Worm (Caenorhabditis elegans): ENCODE results near the gene clec-54.

Gene clec-54

DNA sequence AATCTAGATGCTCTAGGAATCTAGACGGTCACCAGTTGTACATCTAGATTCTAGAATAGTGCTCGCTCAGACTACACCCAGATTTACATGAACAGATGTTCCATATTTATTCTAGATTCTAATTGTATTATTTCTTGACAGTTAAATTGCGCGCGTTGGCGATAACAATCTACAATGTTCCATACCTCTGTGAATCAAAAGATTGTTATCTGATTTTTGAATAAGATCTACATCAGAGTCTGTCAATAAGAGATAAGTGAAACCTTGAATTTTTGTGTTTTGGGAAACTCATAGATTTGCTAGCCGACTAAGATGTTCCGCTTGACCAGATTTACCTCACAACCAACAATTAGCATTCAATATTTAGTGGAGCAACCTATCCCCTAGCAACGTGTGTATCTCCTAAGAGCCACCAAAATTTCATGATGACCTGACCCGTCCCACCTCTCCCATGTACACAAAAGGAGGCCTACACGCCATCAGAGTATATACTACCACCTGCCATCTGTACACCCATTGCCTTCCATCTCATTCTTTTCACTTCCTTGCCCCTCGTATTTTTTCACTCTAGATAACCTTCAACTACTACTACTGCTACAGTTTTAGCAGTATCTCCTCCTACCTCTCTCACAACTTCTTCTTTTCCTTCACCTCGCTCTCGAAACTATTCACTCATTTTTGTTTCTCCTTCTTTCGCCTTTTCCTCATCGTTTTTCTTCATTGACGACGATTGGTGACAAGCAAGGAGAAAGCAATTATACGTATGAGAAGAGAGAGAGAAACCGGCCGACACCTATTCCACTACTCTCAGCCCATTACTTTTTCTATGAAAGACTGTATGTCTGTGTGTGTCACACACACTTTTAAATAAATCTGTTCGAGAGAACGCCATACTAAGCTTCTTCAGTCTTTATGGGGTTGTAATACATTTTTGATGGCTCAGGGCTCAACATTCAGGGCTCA, 30.3 kb downstream of the clec-54 start:
- TF ChIP-seq nhr-77 (tag; optimal IDR thresholded peaks at IDR 0.05) (no peak), ceh-82 (tag; optimal IDR thresholded peaks at IDR 0.05) (no peak), unc-62 (GFP tag; optimal IDR thresholded peaks at IDR 0.05 in 1 of 2) (peak in 1 of 2 experiments; percentile 40), unc-62 (tag; optimal IDR thresholded peaks at IDR 0.05) (no peak), mep-1 (tag; optimal IDR thresholded peaks at IDR 0.05) (no peak), F44E2.7 (GFP tag; IDR thresholded peaks at IDR 0.05) (no peak), ceh-32 (tag; optimal IDR thresholded peaks at IDR 0.05; ENCODE audit: poor library complexity) (no peak), set-16 (GFP tag; IDR thresholded peaks at IDR 0.05) (no peak), F10B5.3 (tag; optimal IDR thresholded peaks at IDR 0.05) (no peak), nhr-28 (tag; optimal IDR thresholded peaks at IDR 0.05) (peak; percentile 13), mdt-29 (GFP tag; IDR thresholded peaks at IDR 0.05) (no peak), ctbp-1 (GFP tag; IDR thresholded peaks at IDR 0.05) (no peak), dmd-6 (GFP tag; IDR thresholded peaks at IDR 0.05) (no peak), nhr-76 (tag; optimal IDR thresholded peaks at IDR 0.05) (no peak), tra-1 (GFP tag; IDR thresholded peaks at IDR 0.05) (no peak), aha-1 (tag) (peak; percentile 75)

DNA sequence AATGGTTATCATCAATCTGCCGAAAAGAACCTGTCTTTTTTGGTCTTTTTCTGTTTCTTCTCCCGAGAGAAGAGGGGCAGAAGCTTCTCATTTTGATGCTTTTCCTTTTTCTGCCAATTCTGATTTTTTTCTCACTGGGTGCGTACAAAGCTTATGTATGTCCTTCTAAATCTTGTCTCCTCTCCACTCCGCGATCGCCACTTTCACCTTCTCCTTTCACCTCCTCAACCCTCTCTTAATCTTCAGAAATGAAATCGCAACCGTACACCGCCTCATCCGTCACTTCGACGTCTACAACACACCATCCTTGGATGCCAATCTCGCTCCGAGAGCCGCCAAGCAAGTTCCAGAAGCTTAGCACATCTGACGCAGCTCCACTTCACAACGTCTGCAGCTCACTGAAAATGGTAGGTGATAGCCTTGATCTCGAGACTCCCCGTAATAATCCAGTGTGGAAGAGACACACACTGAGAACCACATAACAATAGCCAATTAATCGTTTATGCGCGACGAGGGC, 31.4 kb downstream of the clec-54 start, which contains the start of gene R02D5.1:
Gene R02D5.1 (plus strand): TSS at position 245 of the 517 bp plus-strand sequence.
- no peak for TF ChIP-seq dpl-1 (GFP tag; optimal IDR thresholded peaks at IDR 0.05)
- TF ChIP-seq hlh-11 (tag; optimal IDR thresholded peaks at IDR 0.05) = peak; percentile 25
- peak; percentile 43 for TF ChIP-seq nhr-48 (tag; optimal IDR thresholded peaks at IDR 0.05)

ce11 chrV:14508556-14508955, 31.9 kb downstream of the clec-54 start:
- TF ChIP-seq nhr-76 (tag; optimal IDR thresholded peaks at IDR 0.05) (no peak), unc-62 (GFP tag; optimal IDR thresholded peaks at IDR 0.05 in 1 of 2) (peak in 1 of 2 experiments; percentile 66), unc-62 (tag; optimal IDR thresholded peaks at IDR 0.05) (no peak), Y5F2A.4 (GFP tag; optimal IDR thresholded peaks at IDR 0.05) (no peak), aha-1 (tag) (peak; percentile 68), hmg-1.1 (GFP tag; IDR thresholded peaks at IDR 0.05) (no peak), ZK337.2 (GFP tag; IDR thresholded peaks at IDR 0.05) (no peak), zip-2 (tag; optimal IDR thresholded peaks at IDR 0.05) (no peak), hlh-11 (tag; optimal IDR thresholded peaks at IDR 0.05) (no peak), nhr-6 (tag; optimal IDR thresholded peaks at IDR 0.05) (no peak), nhr-25 (tag; optimal IDR thresholded peaks at IDR 0.05; ENCODE audit: borderline replicate concordance, insufficient read depth) (no peak), T20F7.1 (GFP tag; optimal IDR thresholded peaks at IDR 0.05) (no peak), D1046.2 (GFP tag; IDR thresholded peaks at IDR 0.05) (no peak), mdt-29 (GFP tag; IDR thresholded peaks at IDR 0.05) (no peak), egl-27 (tag; optimal IDR thresholded peaks at IDR 0.05) (no peak), lin-38 (GFP tag; IDR thresholded peaks at IDR 0.05) (no peak)

ce11 chrV:14510746-14511145, 34.0 kb downstream of the clec-54 start, which contains the start of gene R02D5.9:
TSS of gene R02D5.9 (minus strand) at chrV:14511123.
- TF ChIP-seq F26F4.8 (GFP tag; conservative IDR thresholded peaks at IDR 0.05) (no peak), zfp-3 (GFP tag; conservative IDR thresholded peaks at IDR 0.05) (no peak), zag-1 (tag; optimal IDR thresholded peaks at IDR 0.05) (no peak), lin-29 (GFP tag; IDR thresholded peaks at IDR 0.05) (no peak), pha-4 (GFP tag; IDR thresholded peaks at IDR 0.05) (no peak), pha-4 (tag; optimal IDR thresholded peaks at IDR 0.05) (no peak), lir-3 (tag; optimal IDR thresholded peaks at IDR 0.05) (no peak), rbr-2 (tag; optimal IDR thresholded peaks at IDR 0.05) (no peak), F49E8.2 (tag; optimal IDR thresholded peaks at IDR 0.05; ENCODE audit: borderline replicate concordance) (no peak), gei-8 (GFP tag; optimal IDR thresholded peaks at IDR 0.05) (no peak), fkh-10 (GFP tag; optimal IDR thresholded peaks at IDR 0.05) (no peak), zfp-2 (tag; optimal IDR thresholded peaks at IDR 0.05) (no peak), lin-13 (GFP tag; optimal IDR thresholded peaks at IDR 0.05) (no peak), mdt-29 (GFP tag; IDR thresholded peaks at IDR 0.05) (no peak), ztf-11 (tag; optimal IDR thresholded peaks at IDR 0.05) (no peak), unc-130 (GFP tag; optimal IDR thresholded peaks at IDR 0.05) (no peak), nhr-28 (tag; optimal IDR thresholded peaks at IDR 0.05) (peak; percentile 89), nhr-76 (tag; optimal IDR thresholded peaks at IDR 0.05) (peak; percentile 14), unc-62 (GFP tag; optimal IDR thresholded peaks at IDR 0.05 in 1 of 2) (peak in 1 of 2 experiments; percentile 85), unc-62 (tag; optimal IDR thresholded peaks at IDR 0.05) (no peak), ceh-28 (tag; optimal IDR thresholded peaks at IDR 0.05) (no peak)

Data from whole organism, L4 larva.